Fruit fly (Drosophila melanogaster) whole organism, prepupa: ENCODE measurements around the gene CG44774.

Source experiments
- Blimp-1 ChIP-seq: fragments of 200-800 bp; sonication (Bioruptor generic); optimal IDR thresholded peaks from 3 replicates; lab custom pipeline; 2017; ENCODE audit warnings: missing biosample characterization, missing genetic modification characterization, mild to moderate bottlenecking, moderate library complexity, missing genetic modification reagents
- CG10631 ChIP-seq: fragments of 200-800 bp; sonication (Bioruptor generic); optimal IDR thresholded peaks from 2 replicates; lab custom pipeline; 2016; ENCODE audit warnings: missing biosample characterization, missing genetic modification characterization
- CG10669 ChIP-seq: fragments of 200-800 bp; sonication (Bioruptor generic); optimal IDR thresholded peaks from 3 replicates; lab custom pipeline; 2018; ENCODE audit warnings: missing biosample characterization, mild to moderate bottlenecking, missing genetic modification characterization, moderate library complexity
- CG11294 ChIP-seq: fragments of 200-800 bp; sonication (Bioruptor generic); IDR thresholded peaks from 2 replicates; pipeline ENCODE4 v1.3.6; 2022; ENCODE audit warnings: missing biosample characterization, missing genetic modification characterization
- CG11762 ChIP-seq: fragments of 200-800 bp; sonication (Bioruptor generic); optimal IDR thresholded peaks from 3 replicates; lab custom pipeline; 2016; ENCODE audit warnings: missing biosample characterization, missing genetic modification characterization; ENCODE audit not compliant: insufficient read depth
- CG15336 ChIP-seq: fragments of 200-800 bp; sonication (Bioruptor generic); IDR thresholded peaks from 2 replicates; pipeline ENCODE4 v1.3.6; 2022; ENCODE audit warnings: missing biosample characterization, missing genetic modification characterization
- CG16779 ChIP-seq: fragments of 200-800 bp; sonication (Bioruptor generic); optimal IDR thresholded peaks from 3 replicates; lab custom pipeline; 2017; ENCODE audit warnings: missing biosample characterization, mild to moderate bottlenecking, missing genetic modification characterization
- CG31627 ChIP-seq: fragments of 200-800 bp; sonication (Bioruptor generic); optimal IDR thresholded peaks from 3 replicates; lab custom pipeline; 2016; ENCODE audit warnings: missing biosample characterization, missing genetic modification characterization
- CG32006 ChIP-seq: fragments of 200-800 bp; sonication (Bioruptor generic); optimal IDR thresholded peaks from 3 replicates; lab custom pipeline; 2017; ENCODE audit warnings: missing biosample characterization, mild to moderate bottlenecking, missing genetic modification characterization
- CG4318 ChIP-seq: fragments of 200-800 bp; sonication (Bioruptor generic); optimal IDR thresholded peaks from 3 replicates; lab custom pipeline; 2017; ENCODE audit warnings: missing biosample characterization, mild to moderate bottlenecking, missing genetic modification characterization
- CG6163 ChIP-seq: fragments of 200-800 bp; sonication (Bioruptor generic); IDR thresholded peaks from 3 replicates; pipeline ENCODE4 v1.3.6; 2022; ENCODE audit warnings: missing biosample characterization, missing genetic modification characterization
- CG6276 ChIP-seq: fragments of 200-800 bp; sonication (Bioruptor generic); optimal IDR thresholded peaks from 2 replicates; lab custom pipeline; 2017; ENCODE audit warnings: missing biosample characterization, mild to moderate bottlenecking, missing genetic modification characterization
- CG6792 ChIP-seq: fragments of 200-800 bp; sonication (Bioruptor generic); optimal IDR thresholded peaks from 3 replicates; lab custom pipeline; 2016; ENCODE audit warnings: missing biosample characterization, missing genetic modification characterization
- CG6854 ChIP-seq: fragments of 200-800 bp; sonication (Bioruptor generic); optimal IDR thresholded peaks from 2 replicates; lab custom pipeline; 2017; ENCODE audit warnings: missing biosample characterization, mild to moderate bottlenecking, missing genetic modification characterization
- CG7368 ChIP-seq: fragments of 200-800 bp; sonication (Bioruptor generic); optimal IDR thresholded peaks from 3 replicates; lab custom pipeline; 2016; ENCODE audit warnings: missing biosample characterization, missing genetic modification characterization
- CG8119 ChIP-seq: fragments of 200-800 bp; sonication (Bioruptor generic); IDR thresholded peaks from 3 replicates; pipeline ENCODE4 v1.3.6; 2022; ENCODE audit warnings: missing biosample characterization, missing genetic modification characterization
- CG8632 ChIP-seq: fragments of 200-800 bp; sonication (Bioruptor generic); optimal IDR thresholded peaks from 3 replicates; lab custom pipeline; 2016; ENCODE audit warnings: missing biosample characterization, missing genetic modification characterization
- CG9139 ChIP-seq: fragments of 200-800 bp; sonication (Bioruptor generic); optimal IDR thresholded peaks from 3 replicates; lab custom pipeline; 2017; ENCODE audit warnings: missing biosample characterization, mild to moderate bottlenecking, missing genetic modification characterization
- Eip75B ChIP-seq: fragments of 200-800 bp; sonication (Bioruptor generic); optimal IDR thresholded peaks from 3 replicates; lab custom pipeline; 2016; ENCODE audit warnings: missing biosample characterization, missing genetic modification characterization
- Eip78C ChIP-seq: fragments of 200-800 bp; sonication (Bioruptor generic); peaks from one replicate; lab custom pipeline; 2016; ENCODE audit warnings: missing biosample characterization, missing genetic modification characterization
- Eip93F ChIP-seq: fragments of 200-800 bp; sonication (Bioruptor generic); optimal IDR thresholded peaks from 2 replicates; lab custom pipeline; 2016; ENCODE audit warnings: missing biosample characterization, mild to moderate bottlenecking, missing genetic modification characterization
- Ets21C ChIP-seq: fragments of 200-800 bp; sonication (Bioruptor generic); optimal IDR thresholded peaks from 3 replicates; lab custom pipeline; 2016; ENCODE audit warnings: missing biosample characterization, missing genetic modification characterization
- Ets96B ChIP-seq: fragments of 200-800 bp; optimal IDR thresholded peaks from 2 replicates; lab custom pipeline; 2019; ENCODE audit warnings: missing biosample characterization, mild to moderate bottlenecking, missing genetic modification characterization, moderate library complexity
- Gug ChIP-seq: fragments of 200-800 bp; sonication (Bioruptor generic); IDR thresholded peaks from 2 replicates; pipeline ENCODE4 v1.3.6; 2022; ENCODE audit warnings: missing biosample characterization, missing genetic modification characterization
- Hr4 ChIP-seq: fragments of 200-800 bp; sonication (Bioruptor generic); optimal IDR thresholded peaks from 3 replicates; lab custom pipeline; 2016; ENCODE audit warnings: missing biosample characterization, missing genetic modification characterization
- Lpt ChIP-seq: fragments of 200-800 bp; sonication (Bioruptor generic); optimal IDR thresholded peaks from 3 replicates; lab custom pipeline; 2016; ENCODE audit warnings: missing biosample characterization, missing genetic modification characterization
- Met ChIP-seq: fragments of 200-800 bp; sonication (Bioruptor generic); optimal IDR thresholded peaks from 3 replicates; lab custom pipeline; 2016; ENCODE audit warnings: missing biosample characterization, missing genetic modification characterization
- OdsH ChIP-seq: fragments of 200-800 bp; sonication (Bioruptor generic); optimal IDR thresholded peaks from 3 replicates; lab custom pipeline; 2016; ENCODE audit warnings: missing biosample characterization, missing genetic modification characterization
- Smox ChIP-seq: fragments of 200-800 bp; sonication (Bioruptor generic); optimal IDR thresholded peaks from 3 replicates; lab custom pipeline; 2016; ENCODE audit warnings: missing biosample characterization, missing genetic modification characterization
- Sox14 ChIP-seq: fragments of 200-800 bp; sonication (Bioruptor generic); optimal IDR thresholded peaks from 3 replicates; lab custom pipeline; 2016; ENCODE audit warnings: missing biosample characterization, missing genetic modification characterization
- Sox15 ChIP-seq: fragments of 200-800 bp; sonication (Bioruptor generic); optimal IDR thresholded peaks from 3 replicates; lab custom pipeline; 2016; ENCODE audit warnings: missing biosample characterization, missing genetic modification characterization
- achi ChIP-seq: fragments of 200-800 bp; sonication (Bioruptor generic); optimal IDR thresholded peaks from 3 replicates; lab custom pipeline; 2016; ENCODE audit warnings: missing biosample characterization, missing genetic modification characterization
- acj6 ChIP-seq: fragments of 200-800 bp; sonication (Bioruptor generic); optimal IDR thresholded peaks from 3 replicates; lab custom pipeline; 2016; ENCODE audit warnings: missing biosample characterization, missing genetic modification characterization
- dac ChIP-seq: fragments of 200-800 bp; sonication (Bioruptor generic); optimal IDR thresholded peaks from 2 replicates; lab custom pipeline; 2017; ENCODE audit warnings: missing biosample characterization, mild to moderate bottlenecking, missing genetic modification characterization
- dsx ChIP-seq: fragments of 200-800 bp; optimal IDR thresholded peaks from 3 replicates; lab custom pipeline; 2019; ENCODE audit warnings: missing biosample characterization, mild to moderate bottlenecking, missing genetic modification characterization, moderate library complexity; ENCODE audit not compliant: poor library complexity, severe bottlenecking
- eg ChIP-seq: fragments of 200-800 bp; sonication (Bioruptor generic); IDR thresholded peaks from 3 replicates; pipeline ENCODE4 v1.3.6; 2022; ENCODE audit warnings: missing biosample characterization, missing genetic modification characterization
- esn ChIP-seq: fragments of 200-800 bp; sonication (Bioruptor generic); optimal IDR thresholded peaks from 2 replicates; lab custom pipeline; 2016; ENCODE audit warnings: missing biosample characterization, mild to moderate bottlenecking, missing genetic modification characterization, moderate library complexity
- fd59A ChIP-seq: fragments of 200-800 bp; sonication (Bioruptor generic); optimal IDR thresholded peaks from 2 replicates; lab custom pipeline; 2017; ENCODE audit warnings: missing biosample characterization, mild to moderate bottlenecking, missing genetic modification characterization, missing genetic modification reagents
- fkh ChIP-seq: fragments of 200-800 bp; sonication (Bioruptor generic); optimal IDR thresholded peaks from 3 replicates; lab custom pipeline; 2017; ENCODE audit warnings: missing biosample characterization, mild to moderate bottlenecking, missing genetic modification characterization, moderate library complexity
- lz ChIP-seq: fragments of 200-800 bp; sonication (Bioruptor generic); optimal IDR thresholded peaks from 3 replicates; lab custom pipeline; 2016; ENCODE audit warnings: missing biosample characterization, missing genetic modification characterization
- net ChIP-seq: fragments of 200-800 bp; sonication (Bioruptor generic); optimal IDR thresholded peaks from 3 replicates; lab custom pipeline; 2016; ENCODE audit warnings: missing biosample characterization, missing genetic modification characterization
- pdm3 ChIP-seq: fragments of 200-800 bp; sonication (Bioruptor generic); optimal IDR thresholded peaks from 3 replicates; lab custom pipeline; 2016; ENCODE audit warnings: missing biosample characterization, missing genetic modification characterization
- salr ChIP-seq, 2 experiments: fragments of 200-800 bp; sonication (Bioruptor generic); optimal IDR thresholded peaks; 3 replicates each; lab custom pipeline; 2016 to 2018; ENCODE audit warnings: missing biosample characterization in 2 of 2, missing genetic modification characterization in 2 of 2, mild to moderate bottlenecking in 1 of 2
- spab ChIP-seq: fragments of 200-800 bp; sonication (Bioruptor generic); optimal IDR thresholded peaks from 2 replicates; lab custom pipeline; 2017; ENCODE audit warnings: missing biosample characterization, mild to moderate bottlenecking, missing genetic modification characterization, missing genetic modification reagents
- ss ChIP-seq, 2 experiments: fragments of 200-800 bp; sonication (Bioruptor generic); optimal IDR thresholded peaks; 2 replicates in 1 of 2; 3 replicates in 1 of 2; lab custom pipeline; 2017 to 2018; ENCODE audit warnings: mild to moderate bottlenecking in 2 of 2, missing biosample characterization in 2 of 2, missing genetic modification characterization in 2 of 2, moderate library complexity in 1 of 2
- svp ChIP-seq: fragments of 200-800 bp; sonication (Bioruptor generic); peaks from one replicate; lab custom pipeline; 2016; ENCODE audit warnings: missing biosample characterization, missing genetic modification characterization
- topi ChIP-seq: fragments of 200-800 bp; sonication (Bioruptor generic); optimal IDR thresholded peaks from 3 replicates; lab custom pipeline; 2016; ENCODE audit warnings: missing biosample characterization, missing genetic modification characterization
- vri ChIP-seq: fragments of 200-800 bp; sonication (Bioruptor generic); optimal IDR thresholded peaks from 3 replicates; lab custom pipeline; 2016; ENCODE audit warnings: missing biosample characterization, mild to moderate bottlenecking, missing genetic modification characterization

Gene CG44774

DNA sequence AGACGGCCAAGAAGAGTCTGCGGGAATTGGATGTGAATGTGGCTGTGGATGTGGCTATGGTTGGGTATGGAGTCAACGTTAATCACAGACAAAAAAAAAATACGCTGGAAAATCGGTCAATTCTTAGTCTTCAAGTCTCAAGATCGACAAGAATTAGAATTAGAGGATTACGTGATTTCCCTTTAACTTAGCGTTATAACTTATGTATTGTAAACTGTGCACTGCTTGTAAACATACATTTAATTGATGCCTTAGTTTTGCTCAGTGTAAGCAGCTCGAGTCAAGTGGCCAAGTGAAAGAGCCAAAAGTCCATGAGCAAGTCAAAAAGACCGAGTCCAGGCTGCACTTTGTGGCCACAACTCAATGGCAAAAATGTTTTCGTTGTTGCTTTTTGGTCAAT lies 32.0 kb upstream of the CG44774 start (continued):
- no peak for TF ChIP-seq CG6854 (GFP tag; lab: Kevin White, UChicago)
- peak; percentile 72 for TF ChIP-seq net (GFP tag; lab: Kevin White, UChicago)
- TF ChIP-seq vri = no peak
- peak; percentile 28 for TF ChIP-seq CG31627 (GFP tag; lab: Kevin White, UChicago)
- TF ChIP-seq fkh = no peak
- peak in 1 of 2 experiments; percentile 56 for TF ChIP-seq salr (GFP tag; optimal IDR thresholded peaks at IDR 0.05; lab: Kevin White, UChicago)
- TF ChIP-seq CG6792 (GFP tag; lab: Kevin White, UChicago) = peak; percentile 65

dm6 chrX:4965673-4966072 lies 27.8 kb upstream of the CG44774 start:
- TF ChIP-seq Eip75B (peak; percentile 52), Smox (GFP tag; lab: Kevin White, UChicago) (no peak), Sox14 (GFP tag; lab: Kevin White, UChicago) (peak; percentile 22), CG6276 (GFP tag; lab: Kevin White, UChicago) (peak; percentile 11), CG8632 (GFP tag; lab: Kevin White, UChicago) (no peak), Hr4 (GFP tag; lab: Kevin White, UChicago) (peak; percentile 83), Eip78C (GFP tag; lab: Kevin White, UChicago) (peak; percentile 87), ss (GFP tag; optimal IDR thresholded peaks at IDR 0.05; lab: Kevin White, UChicago) (peak; percentile 17 to 30), achi (GFP tag; lab: Kevin White, UChicago) (peak; percentile 41), Ets21C (no peak), Blimp-1 (GFP tag; lab: Kevin White, UChicago) (no peak), Lpt (peak; percentile 21), dac (peak; percentile 52), CG32006 (GFP tag; lab: Kevin White, UChicago) (peak; percentile 81), CG10631 (GFP tag; lab: Kevin White, UChicago) (peak; percentile 53), CG11294 (GFP tag; lab: Robert Waterston, UW) (peak; percentile 42), spab (GFP tag; lab: Kevin White, UChicago) (no peak), CG15336 (peak; percentile 83), CG4318 (GFP tag; lab: Kevin White, UChicago) (peak; percentile 38), Met (GFP tag; lab: Kevin White, UChicago) (peak; percentile 29), CG10669 (GFP tag; lab: Kevin White, UChicago) (no peak), svp (GFP tag; lab: Kevin White, UChicago) (peak; percentile 60), esn (GFP tag; lab: Kevin White, UChicago) (peak; percentile 0), CG8119 (GFP tag; lab: Robert Waterston, UW) (peak; percentile 82), Ets96B (tag; lab: Kevin White, UChicago) (no peak), CG16779 (peak; percentile 26), CG6163 (peak; percentile 74), pdm3 (GFP tag; lab: Kevin White, UChicago) (peak; percentile 29), eg (GFP tag; lab: Robert Waterston, UW) (peak; percentile 81), CG6792 (GFP tag; lab: Kevin White, UChicago) (no peak), Gug (GFP tag; lab: Robert Waterston, UW) (peak; percentile 68), CG7368 (no peak), Eip93F (GFP tag; lab: Kevin White, UChicago) (no peak), topi (GFP tag; lab: Kevin White, UChicago) (no peak), Sox15 (no peak), CG9139 (GFP tag; lab: Kevin White, UChicago) (no peak), salr (GFP tag; optimal IDR thresholded peaks at IDR 0.05; lab: Kevin White, UChicago) (peak in 1 of 2 experiments; percentile 42), fd59A (GFP tag; lab: Kevin White, UChicago) (no peak), CG11762 (GFP tag; lab: Kevin White, UChicago) (no peak), lz (no peak), acj6 (GFP tag; lab: Kevin White, UChicago) (peak; percentile 11), dsx (GFP tag; lab: Kevin White, UChicago) (peak; percentile 77), OdsH (GFP tag; lab: Kevin White, UChicago) (peak; percentile 31)
